Fruit fly (Drosophila melanogaster) whole organism, embryonic: Measurements from ENCODE around the gene CG9483.

Source experiments
- B-H1 ChIP-seq: fragments of 200-800 bp; sonication (Bioruptor generic); IDR thresholded peaks from 3 replicates; pipeline ENCODE4 v1.3.6; 2022; ENCODE audit warnings: missing biosample characterization, missing genetic modification characterization
- CG10209 ChIP-seq: fragments of 200-800 bp; sonication (Bioruptor generic); optimal IDR thresholded peaks from 3 replicates; lab custom pipeline; 2017; ENCODE audit warnings: missing biosample characterization, mild to moderate bottlenecking, missing genetic modification characterization, missing genetic modification reagents
- CG10366 ChIP-seq: fragments of 200-800 bp; sonication (Bioruptor generic); IDR thresholded peaks from 2 replicates; pipeline ENCODE4 v1.3.6; 2022; ENCODE audit warnings: missing biosample characterization, missing genetic modification characterization
- CG11504 ChIP-seq: fragments of 200-800 bp; sonication (Bioruptor generic); optimal IDR thresholded peaks from 3 replicates; lab custom pipeline; 2019; ENCODE audit warnings: missing biosample characterization, mild to moderate bottlenecking, missing genetic modification characterization, moderate library complexity
- CG12744 ChIP-seq: fragments of 200-800 bp; sonication (Bioruptor generic); optimal IDR thresholded peaks from 2 replicates; lab custom pipeline; 2016; ENCODE audit warnings: missing biosample characterization, missing genetic modification characterization
- CG14667 ChIP-seq: fragments of 200-800 bp; sonication (Bioruptor generic); IDR thresholded peaks from 2 replicates; pipeline ENCODE4 v1.3.6; 2022; ENCODE audit warnings: missing biosample characterization, missing genetic modification characterization
- CG15269 ChIP-seq: fragments of 200-800 bp; sonication (Bioruptor generic); optimal IDR thresholded peaks from 2 replicates; lab custom pipeline; 2018; ENCODE audit warnings: missing biosample characterization, mild to moderate bottlenecking, missing genetic modification characterization, moderate library complexity
- CG15514 ChIP-seq: fragments of 200-800 bp; sonication (Bioruptor generic); optimal IDR thresholded peaks from 3 replicates; lab custom pipeline; 2017; ENCODE audit warnings: missing biosample characterization, missing genetic modification characterization, mild to moderate bottlenecking, moderate library complexity, missing genetic modification reagents
- CG17829 ChIP-seq: fragments of 200-800 bp; optimal IDR thresholded peaks from 2 replicates; lab custom pipeline; 2019; ENCODE audit warnings: missing biosample characterization, mild to moderate bottlenecking, missing genetic modification characterization, moderate library complexity
- CG18262 ChIP-seq: fragments of 200-800 bp; optimal IDR thresholded peaks from 3 replicates; lab custom pipeline; 2019; ENCODE audit warnings: missing biosample characterization, mild to moderate bottlenecking, missing genetic modification characterization, moderate library complexity
- CG30431 ChIP-seq: fragments of 200-800 bp; sonication (Bioruptor generic); optimal IDR thresholded peaks from 2 replicates; lab custom pipeline; 2017; ENCODE audit warnings: missing biosample characterization, missing genetic modification characterization
- CG4424 ChIP-seq: fragments of 200-800 bp; sonication (Bioruptor generic); optimal IDR thresholded peaks from 3 replicates; lab custom pipeline; 2016; ENCODE audit warnings: missing biosample characterization, missing genetic modification characterization
- CG6175 ChIP-seq: fragments of 200-800 bp; sonication (Bioruptor generic); IDR thresholded peaks from 3 replicates; pipeline ENCODE4 v1.3.6; 2022; ENCODE audit warnings: missing biosample characterization, missing genetic modification characterization
- CG6683 ChIP-seq: fragments of 200-800 bp; sonication (Bioruptor generic); optimal IDR thresholded peaks from 2 replicates; lab custom pipeline; 2017; ENCODE audit warnings: missing biosample characterization, mild to moderate bottlenecking, missing genetic modification characterization, missing genetic modification reagents
- CG6765 ChIP-seq: fragments of 200-800 bp; sonication (Bioruptor generic); optimal IDR thresholded peaks from 3 replicates; lab custom pipeline; 2017; ENCODE audit warnings: missing biosample characterization, mild to moderate bottlenecking, missing genetic modification characterization
- CG7271 ChIP-seq: fragments of 200-800 bp; sonication (Bioruptor generic); optimal IDR thresholded peaks from 2 replicates; lab custom pipeline; 2018; ENCODE audit warnings: missing biosample characterization, mild to moderate bottlenecking, missing genetic modification characterization, moderate library complexity
- CG7786 ChIP-seq: fragments of 200-800 bp; sonication (Bioruptor generic); optimal IDR thresholded peaks from 2 replicates; lab custom pipeline; 2016; ENCODE audit warnings: missing biosample characterization, missing genetic modification characterization
- CG8944 ChIP-seq: fragments of 200-800 bp; sonication (Bioruptor generic); optimal IDR thresholded peaks from 3 replicates; lab custom pipeline; 2016; ENCODE audit warnings: missing biosample characterization, missing genetic modification characterization
- Ets97D ChIP-seq: fragments of 200-800 bp; sonication (Bioruptor generic); optimal IDR thresholded peaks from 3 replicates; lab custom pipeline; 2016; ENCODE audit warnings: missing biosample characterization, missing genetic modification characterization
- GATAe ChIP-seq: fragments of 200-800 bp; sonication (Bioruptor generic); conservative IDR thresholded peaks from 2 replicates; pipeline ENCODE4 v1.3.6; 2022; ENCODE audit warnings: missing biosample characterization, missing genetic modification characterization
- HHEX ChIP-seq: fragments of 200-800 bp; sonication (Bioruptor generic); optimal IDR thresholded peaks from 3 replicates; lab custom pipeline; 2017; ENCODE audit warnings: missing biosample characterization, mild to moderate bottlenecking, missing genetic modification characterization, missing genetic modification reagents
- HLH4C ChIP-seq: fragments of 200-800 bp; sonication (Bioruptor generic); IDR thresholded peaks from 3 replicates; pipeline ENCODE4 v1.3.6; 2022; ENCODE audit warnings: missing biosample characterization, missing genetic modification characterization; ENCODE audit not compliant: partially characterized antibody
- Hr39 ChIP-seq: fragments of >200 bp; optimal IDR thresholded peaks from 2 replicates; lab custom pipeline; 2017
- Nf-YA ChIP-seq: fragments of 200-800 bp; sonication (Bioruptor generic); IDR thresholded peaks from 2 replicates; pipeline ENCODE4 v1.3.6; 2022; ENCODE audit warnings: missing biosample characterization, missing genetic modification characterization
- NfI ChIP-seq: fragments of 200-800 bp; sonication (Bioruptor generic); optimal IDR thresholded peaks from 3 replicates; lab custom pipeline; 2018; ENCODE audit warnings: missing biosample characterization, mild to moderate bottlenecking, missing genetic modification characterization, moderate library complexity
- Optix ChIP-seq: fragments of 200-800 bp; sonication (Bioruptor generic); IDR thresholded peaks from 3 replicates; pipeline ENCODE4 v1.3.6; 2022; ENCODE audit warnings: missing biosample characterization, missing genetic modification characterization
- Taf1 ChIP-seq: fragments of 200-800 bp; sonication (Bioruptor generic); IDR thresholded peaks from 2 replicates; pipeline ENCODE4 v1.3.6; 2022; ENCODE audit warnings: missing biosample characterization, missing genetic modification characterization
- amos ChIP-seq: fragments of 200-800 bp; sonication (Bioruptor generic); IDR thresholded peaks from 2 replicates; pipeline ENCODE4 v1.3.6; 2022; ENCODE audit warnings: missing biosample characterization, missing genetic modification characterization; ENCODE audit not compliant: partially characterized antibody
- aop ChIP-seq: fragments of 200-800 bp; sonication (Bioruptor generic); IDR thresholded peaks from 2 replicates; pipeline ENCODE4 v1.3.6; 2022; ENCODE audit warnings: missing biosample characterization, missing genetic modification characterization
- bab2 ChIP-seq: fragments of 200-800 bp; sonication (Bioruptor generic); optimal IDR thresholded peaks from 2 replicates; lab custom pipeline; 2016; ENCODE audit warnings: missing biosample characterization, missing genetic modification characterization
- bbx ChIP-seq: fragments of 200-800 bp; sonication (Bioruptor generic); IDR thresholded peaks from 2 replicates; pipeline ENCODE4 v1.3.6; 2022; ENCODE audit warnings: missing biosample characterization, missing genetic modification characterization; ENCODE audit not compliant: partially characterized antibody
- bowl ChIP-seq: fragments of 200-800 bp; sonication (Bioruptor generic); IDR thresholded peaks from 2 replicates; pipeline ENCODE4 v1.3.6; 2022; ENCODE audit warnings: missing biosample characterization, missing genetic modification characterization
- bsh ChIP-seq, 2 experiments: fragments of 200-800 bp; sonication (Bioruptor generic); optimal IDR thresholded peaks; 2 replicates each; lab custom pipeline; 2017 to 2018; ENCODE audit warnings: mild to moderate bottlenecking in 2 of 2, missing biosample characterization in 2 of 2, missing genetic modification characterization in 2 of 2, moderate library complexity in 1 of 2
- chm ChIP-seq: fragments of 200-800 bp; sonication (Bioruptor generic); IDR thresholded peaks from 2 replicates; pipeline ENCODE4 v1.3.6; 2022; ENCODE audit warnings: missing biosample characterization, missing genetic modification characterization
- croc ChIP-seq: fragments of 200-800 bp; sonication (Bioruptor generic); conservative IDR thresholded peaks from 3 replicates; pipeline ENCODE4 v1.3.6; 2022; ENCODE audit warnings: missing biosample characterization, missing genetic modification characterization
- dmrt11E ChIP-seq: fragments of 200-800 bp; sonication (Bioruptor generic); optimal IDR thresholded peaks from 3 replicates; lab custom pipeline; 2018; ENCODE audit warnings: missing biosample characterization, mild to moderate bottlenecking, missing genetic modification characterization, moderate library complexity
- fd64A ChIP-seq: fragments of 200-800 bp; sonication (Bioruptor generic); optimal IDR thresholded peaks from 3 replicates; lab custom pipeline; 2018; ENCODE audit warnings: missing biosample characterization, mild to moderate bottlenecking, missing genetic modification characterization
- fru ChIP-seq: fragments of >200 bp; optimal IDR thresholded peaks from 2 replicates; lab custom pipeline; 2017
- gro ChIP-seq: fragments of 200-800 bp; sonication (Bioruptor generic); optimal IDR thresholded peaks from 2 replicates; lab custom pipeline; 2016; ENCODE audit warnings: missing biosample characterization, missing genetic modification characterization
- gt ChIP-seq: fragments of 200-800 bp; sonication (Bioruptor generic); IDR thresholded peaks from 2 replicates; pipeline ENCODE4 v1.3.6; 2022; ENCODE audit warnings: missing biosample characterization, missing genetic modification characterization
- ham ChIP-seq: fragments of 200-800 bp; sonication (Bioruptor generic); IDR thresholded peaks from 2 replicates; pipeline ENCODE4 v1.3.6; 2022; ENCODE audit warnings: missing biosample characterization, missing genetic modification characterization
- hth ChIP-seq: fragments of >200 bp; optimal IDR thresholded peaks from 2 replicates; lab custom pipeline; 2017; ENCODE audit warnings: inconsistent platforms
- ind ChIP-seq: fragments of 200-800 bp; sonication (Bioruptor generic); optimal IDR thresholded peaks from 3 replicates; lab custom pipeline; 2016; ENCODE audit warnings: missing biosample characterization, missing genetic modification characterization
- inv ChIP-seq: fragments of 200-800 bp; sonication (Bioruptor generic); IDR thresholded peaks from 2 replicates; pipeline ENCODE4 v1.3.6; 2022; ENCODE audit warnings: missing biosample characterization, missing genetic modification characterization; ENCODE audit not compliant: partially characterized antibody
- nmo ChIP-seq: fragments of 200-800 bp; sonication (Bioruptor generic); optimal IDR thresholded peaks from 2 replicates; lab custom pipeline; 2018; ENCODE audit warnings: missing biosample characterization, mild to moderate bottlenecking, missing genetic modification characterization, moderate library complexity
- nom ChIP-seq: fragments of 200-800 bp; sonication (Bioruptor generic); optimal IDR thresholded peaks from 2 replicates; lab custom pipeline; 2017; ENCODE audit warnings: missing biosample characterization, missing genetic modification characterization, mild to moderate bottlenecking, moderate library complexity, missing genetic modification reagents
- ranshi ChIP-seq: fragments of 200-800 bp; sonication (Bioruptor generic); IDR thresholded peaks from 2 replicates; pipeline ENCODE4 v1.3.6; 2022; ENCODE audit warnings: missing biosample characterization, missing genetic modification characterization
- repo ChIP-seq: fragments of 200-800 bp; sonication (Bioruptor generic); optimal IDR thresholded peaks from 2 replicates; lab custom pipeline; 2016; ENCODE audit warnings: missing biosample characterization, missing genetic modification characterization
- sens-2 ChIP-seq: fragments of 200-800 bp; sonication (Bioruptor generic); IDR thresholded peaks from 2 replicates; pipeline ENCODE4 v1.3.6; 2022; ENCODE audit warnings: missing biosample characterization, missing genetic modification characterization
- sim ChIP-seq: fragments of 200-800 bp; sonication (Bioruptor generic); IDR thresholded peaks from 2 replicates; pipeline ENCODE4 v1.3.6; 2022; ENCODE audit warnings: missing biosample characterization, missing genetic modification characterization
- sug ChIP-seq: fragments of 200-800 bp; optimal IDR thresholded peaks from 2 replicates; lab custom pipeline; 2019; ENCODE audit warnings: missing biosample characterization, mild to moderate bottlenecking, missing genetic modification characterization, moderate library complexity
- tin ChIP-seq: fragments of 200-800 bp; sonication (Bioruptor generic); optimal IDR thresholded peaks from 3 replicates; lab custom pipeline; 2016; ENCODE audit warnings: missing biosample characterization, missing genetic modification characterization
- trem ChIP-seq: fragments of 200-800 bp; optimal IDR thresholded peaks from 3 replicates; lab custom pipeline; 2019; ENCODE audit warnings: missing biosample characterization, mild to moderate bottlenecking, missing genetic modification characterization, moderate library complexity
- wor ChIP-seq: fragments of 200-800 bp; sonication (Bioruptor generic); IDR thresholded peaks from 2 replicates; pipeline ENCODE4 v1.3.6; 2022; ENCODE audit warnings: missing biosample characterization, missing genetic modification characterization

Gene CG9483

dm6 chr2L:8842262-8842561 is 24.4 kb upstream of the CG9483 start (continued):
- no peak for TF ChIP-seq bbx (GFP tag; lab: Robert Waterston, UW)
- TF ChIP-seq CG14667 = no peak
- no peak for TF ChIP-seq bab2 (GFP tag; lab: Kevin White, UChicago)
- peak; percentile 69 for TF ChIP-seq dmrt11E (tag; lab: Kevin White, UChicago)
- TF ChIP-seq HHEX = no peak
- TF ChIP-seq CG8944 (GFP tag; lab: Kevin White, UChicago) = no peak
- TF ChIP-seq B-H1 (GFP tag; lab: Robert Waterston, UW) = no peak
- TF ChIP-seq nmo (GFP tag; lab: Kevin White, UChicago) = peak; percentile 4
- TF ChIP-seq Taf1 (GFP tag; lab: Robert Waterston, UW) = no peak
- TF ChIP-seq trem = peak; percentile 32
- TF ChIP-seq sug = no peak
- no peak for TF ChIP-seq CG15269 (tag; lab: Kevin White, UChicago)
- no peak for TF ChIP-seq sim (GFP tag; lab: Robert Waterston, UW)
- no peak for TF ChIP-seq bsh (GFP tag; optimal IDR thresholded peaks at IDR 0.05; lab: Kevin White, UChicago)
- TF ChIP-seq sens-2 (GFP tag; lab: Robert Waterston, UW) = no peak
- TF ChIP-seq amos = no peak
- TF ChIP-seq CG4424 (GFP tag; lab: Kevin White, UChicago) = no peak
- no peak for TF ChIP-seq Hr39
- no peak for TF ChIP-seq CG6765 (GFP tag; lab: Kevin White, UChicago)
- TF ChIP-seq Ets97D = no peak
- TF ChIP-seq tin = peak; percentile 4
- TF ChIP-seq CG11504 = peak; percentile 18
- no peak for TF ChIP-seq CG7786
- TF ChIP-seq inv (GFP tag; lab: Robert Waterston, UW) = no peak
- TF ChIP-seq hth (lab: Kevin White, UChicago) = no peak
- TF ChIP-seq CG6175 = no peak
- TF ChIP-seq bowl = no peak
- no peak for TF ChIP-seq CG15514 (GFP tag; lab: Kevin White, UChicago)
- no peak for TF ChIP-seq aop (GFP tag; lab: Robert Waterston, UW)
- no peak for TF ChIP-seq CG7271 (tag; lab: Kevin White, UChicago)
- no peak for TF ChIP-seq CG6683 (GFP tag; lab: Kevin White, UChicago)
- TF ChIP-seq ranshi (GFP tag; lab: Robert Waterston, UW) = no peak
- TF ChIP-seq wor (GFP tag; lab: Robert Waterston, UW) = no peak
- no peak for TF ChIP-seq fru (lab: Kevin White, UChicago)
- no peak for TF ChIP-seq GATAe
- no peak for TF ChIP-seq ind (GFP tag; lab: Kevin White, UChicago)
- no peak for TF ChIP-seq fd64A (GFP tag; lab: Kevin White, UChicago)
- TF ChIP-seq HLH4C (GFP tag; lab: Robert Waterston, UW) = no peak
- TF ChIP-seq NfI = no peak
- TF ChIP-seq CG10209 (GFP tag; lab: Kevin White, UChicago) = no peak
- TF ChIP-seq nom (GFP tag; lab: Kevin White, UChicago) = no peak
- TF ChIP-seq Nf-YA (GFP tag; lab: Robert Waterston, UW) = no peak
- TF ChIP-seq repo (GFP tag; lab: Kevin White, UChicago) = no peak
- no peak for TF ChIP-seq gt (GFP tag; lab: Robert Waterston, UW)
- TF ChIP-seq CG12744 (GFP tag; lab: Kevin White, UChicago) = no peak
- TF ChIP-seq CG18262 (tag; lab: Kevin White, UChicago) = peak; percentile 53
- TF ChIP-seq chm = no peak
- TF ChIP-seq CG30431 (GFP tag; lab: Kevin White, UChicago) = peak; percentile 23
- TF ChIP-seq gro = no peak
- no peak for TF ChIP-seq croc (GFP tag; lab: Robert Waterston, UW)
- TF ChIP-seq ham = no peak
- TF ChIP-seq Optix (GFP tag; lab: Robert Waterston, UW) = no peak
- peak; percentile 15 for TF ChIP-seq CG17829
- TF ChIP-seq CG10366 (GFP tag; lab: Robert Waterston, UW) = no peak
